Worm (Caenorhabditis elegans): Measurements from ENCODE around the gene Y32G9B.1.

DNA sequence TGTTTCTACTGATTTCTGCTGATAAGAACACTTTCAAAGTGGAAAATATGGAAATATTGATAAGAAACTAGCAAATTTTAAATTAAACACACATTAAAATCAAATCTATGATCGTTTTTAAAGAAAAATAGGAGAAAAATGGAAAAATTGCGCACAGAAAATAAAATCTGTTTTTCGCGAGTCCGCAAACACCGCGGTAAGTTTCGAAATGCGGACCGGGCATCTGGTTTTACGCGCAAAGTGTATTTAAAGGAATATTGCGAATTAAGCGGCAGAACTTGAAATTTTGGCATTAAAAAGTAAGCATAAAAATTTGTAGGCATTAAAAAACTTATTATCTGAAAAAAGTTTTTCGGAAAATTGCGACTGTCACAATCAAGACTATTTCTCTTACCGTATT is 56.8 kb downstream of the Y32G9B.1 start:
- TF ChIP-seq ama-1 (optimal IDR thresholded peaks at IDR 0.05) (no peak), hmg-4 (GFP tag; optimal IDR thresholded peaks at IDR 0.05) (no peak), hmbx-1 (tag; optimal IDR thresholded peaks at IDR 0.05) (no peak), scrt-1 (GFP tag; IDR thresholded peaks at IDR 0.05) (no peak), F13C5.2 (tag; optimal IDR thresholded peaks at IDR 0.05) (peak; percentile 11), aly-1 (tag; optimal IDR thresholded peaks at IDR 0.05) (no peak), pes-1 (GFP tag; IDR thresholded peaks at IDR 0.05) (no peak)

Data from whole organism, early embryonic.